Fruit fly (Drosophila melanogaster): ENCODE data around the gene CG7606.

Gene CG7606

DNA sequence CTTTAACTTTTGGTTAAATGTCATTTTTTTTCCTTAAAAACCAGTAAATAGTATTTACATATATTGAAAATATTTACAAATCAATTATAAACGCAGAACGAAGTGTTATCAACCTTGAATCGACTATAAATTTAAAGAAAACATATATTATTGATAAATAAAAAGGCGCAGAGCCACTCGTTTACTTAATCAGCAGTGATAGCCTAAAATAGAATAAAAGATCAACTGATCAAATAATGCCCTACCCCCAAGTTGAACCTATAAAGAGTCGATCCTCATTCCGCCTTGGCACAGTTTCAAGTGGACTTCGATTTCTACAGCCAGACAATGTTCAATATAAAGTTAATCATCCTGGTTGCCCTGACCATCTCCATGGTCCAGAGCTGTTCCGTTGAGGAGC lies at the start of gene CG7606:
Gene CG7606 (plus strand): TSS at position 301 of the 400 bp plus-strand sequence.
- no peak for TF ChIP-seq CG6276 (GFP tag; optimal IDR thresholded peaks at IDR 0.05)
- TF ChIP-seq Ets21C (GFP tag; optimal IDR thresholded peaks at IDR 0.05), result no peak
- TF ChIP-seq CG1621 (tag; optimal IDR thresholded peaks at IDR 0.05), result no peak
- TF ChIP-seq Hr4 (GFP tag; optimal IDR thresholded peaks at IDR 0.05), result no peak
- no peak for TF ChIP-seq Eip78C (GFP tag)

- TF ChIP-seq CG10669 (GFP tag; optimal IDR thresholded peaks at IDR 0.05), result no peak
- TF ChIP-seq CG10631 (GFP tag; optimal IDR thresholded peaks at IDR 0.05), result no peak
- TF ChIP-seq Sox102F (GFP tag; optimal IDR thresholded peaks at IDR 0.05), result no peak
- no peak for TF ChIP-seq Eip75B (GFP tag; optimal IDR thresholded peaks at IDR 0.05)
- no peak for TF ChIP-seq topi (GFP tag; optimal IDR thresholded peaks at IDR 0.05)
- no peak for TF ChIP-seq Sox15 (GFP tag; optimal IDR thresholded peaks at IDR 0.05)
- no peak for TF ChIP-seq Hr4 (GFP tag; optimal IDR thresholded peaks at IDR 0.05)
- TF ChIP-seq cyc (GFP tag; optimal IDR thresholded peaks at IDR 0.05), result no peak
- TF ChIP-seq CG32006 (GFP tag; optimal IDR thresholded peaks at IDR 0.05), result no peak
- TF ChIP-seq CG6792 (GFP tag; optimal IDR thresholded peaks at IDR 0.05), result no peak
- TF ChIP-seq Smox (GFP tag; optimal IDR thresholded peaks at IDR 0.05), result no peak
- TF ChIP-seq fkh (GFP tag; optimal IDR thresholded peaks at IDR 0.05), result no peak
- TF ChIP-seq CG8632 (GFP tag; optimal IDR thresholded peaks at IDR 0.05), result no peak
- TF ChIP-seq eg (GFP tag; IDR thresholded peaks at IDR 0.05), result no peak
- no peak for TF ChIP-seq Ets96B (tag; optimal IDR thresholded peaks at IDR 0.05)
- no peak for TF ChIP-seq lz (GFP tag; optimal IDR thresholded peaks at IDR 0.05)
- no peak for TF ChIP-seq ss (GFP tag; optimal IDR thresholded peaks at IDR 0.05)
- TF ChIP-seq net (GFP tag; optimal IDR thresholded peaks at IDR 0.05), result no peak
- no peak for TF ChIP-seq Blimp-1 (GFP tag; optimal IDR thresholded peaks at IDR 0.05)
- TF ChIP-seq svp (GFP tag), result no peak
Observed at dm6 chr3R:17549985-17550384, 46.4 kb upstream of the CG7606 start.

DNA sequence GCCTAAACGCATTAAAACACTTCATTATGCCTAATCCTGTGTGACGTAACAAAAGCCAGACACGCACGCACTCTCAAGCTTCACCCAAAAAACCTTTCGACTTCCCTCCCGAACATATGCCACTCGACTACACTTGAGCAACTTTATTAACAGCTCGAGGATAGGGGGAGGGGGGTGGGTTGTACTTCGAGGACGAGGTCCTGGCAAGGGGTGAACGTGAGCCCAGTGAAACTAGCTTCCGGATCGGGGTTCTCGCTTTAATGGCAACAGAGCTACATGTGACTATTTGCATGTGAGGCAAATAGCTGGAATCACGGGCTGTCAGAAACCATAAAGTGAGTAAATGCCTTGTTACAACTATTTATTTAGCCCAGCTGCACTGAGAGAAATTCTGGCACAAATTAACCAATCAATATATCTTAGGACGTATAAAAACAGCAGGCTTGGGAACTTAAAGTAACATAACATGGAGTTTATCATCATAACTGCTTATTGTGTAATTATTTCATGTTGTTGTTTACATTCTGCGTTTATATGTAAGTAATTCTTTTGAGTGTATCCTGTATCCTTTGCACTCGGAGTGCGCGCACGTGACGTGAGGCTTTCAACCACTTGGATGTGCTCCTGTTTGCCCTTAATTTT lies 45.4 kb upstream of the CG7606 start:
- peak; percentile 5 for TF ChIP-seq Sox102F (GFP tag; optimal IDR thresholded peaks at IDR 0.05)
- no peak for TF ChIP-seq Eip78C (GFP tag)
- peak; percentile 0 for TF ChIP-seq CG31627 (GFP tag; optimal IDR thresholded peaks at IDR 0.05)
- no peak for TF ChIP-seq CG8632 (GFP tag; optimal IDR thresholded peaks at IDR 0.05)

dm6 chr3R:17557487-17557886 lies 38.8 kb upstream of the CG7606 start:
- TF ChIP-seq CG7368 (GFP tag; optimal IDR thresholded peaks at IDR 0.05) (no peak), Blimp-1 (GFP tag; optimal IDR thresholded peaks at IDR 0.05) (peak; percentile 48), CG8119 (GFP tag; IDR thresholded peaks at IDR 0.05) (no peak), CG8632 (GFP tag; optimal IDR thresholded peaks at IDR 0.05) (no peak), Eip93F (GFP tag; optimal IDR thresholded peaks at IDR 0.05) (no peak), eg (GFP tag; IDR thresholded peaks at IDR 0.05) (0 out of 3 replicates have a peak, but pooled peaks have one; percentile 10)

DNA sequence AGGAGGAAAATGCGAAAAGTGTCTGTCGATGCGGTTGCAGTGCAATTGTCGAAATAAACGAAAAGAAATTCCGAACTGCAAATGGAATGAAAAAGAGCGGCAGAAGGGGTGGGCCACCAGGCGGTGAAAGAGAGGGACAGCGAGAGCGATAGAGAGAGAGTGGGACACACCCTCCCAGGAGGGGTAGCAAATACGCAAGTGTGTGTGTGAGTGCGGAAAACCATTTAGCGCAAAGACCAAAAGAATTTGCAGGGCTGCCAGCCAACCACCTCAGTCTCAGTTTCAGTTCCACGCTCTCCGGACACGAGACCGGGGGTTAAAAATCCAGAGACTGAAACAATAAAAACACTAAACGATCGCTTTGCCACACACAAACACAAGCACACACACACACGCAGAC lies 37.7 kb upstream of the CG7606 start, which contains the start of gene Hmx:
Gene Hmx (plus strand): TSS at position 301 of the 400 bp plus-strand sequence.
- TF ChIP-seq Met (GFP tag; optimal IDR thresholded peaks at IDR 0.05) (no peak), acj6 (GFP tag; optimal IDR thresholded peaks at IDR 0.05) (no peak), lz (GFP tag; optimal IDR thresholded peaks at IDR 0.05) (no peak), CG6163 (GFP tag; IDR thresholded peaks at IDR 0.05) (no peak)

- TF ChIP-seq pdm3 (GFP tag; optimal IDR thresholded peaks at IDR 0.05) (no peak), Ets96B (tag; optimal IDR thresholded peaks at IDR 0.05) (no peak), Hr4 (GFP tag; optimal IDR thresholded peaks at IDR 0.05) (no peak), svp (GFP tag) (peak; percentile 52), dsx (GFP tag; optimal IDR thresholded peaks at IDR 0.05; ENCODE audit: poor library complexity, severe bottlenecking) (no peak), Ets21C (GFP tag; optimal IDR thresholded peaks at IDR 0.05) (no peak), CG32006 (GFP tag; optimal IDR thresholded peaks at IDR 0.05) (no peak), CG6808 (GFP tag; optimal IDR thresholded peaks at IDR 0.05) (no peak), Hr38 (GFP tag; optimal IDR thresholded peaks at IDR 0.05) (no peak), salr (GFP tag; optimal IDR thresholded peaks at IDR 0.05) (no peak), CG16779 (tag; optimal IDR thresholded peaks at IDR 0.05) (no peak), dac (GFP tag; optimal IDR thresholded peaks at IDR 0.05) (no peak), lz (GFP tag; optimal IDR thresholded peaks at IDR 0.05) (no peak), CG6276 (GFP tag; optimal IDR thresholded peaks at IDR 0.05) (no peak), CG31627 (GFP tag; optimal IDR thresholded peaks at IDR 0.05) (no peak), Gug (GFP tag; IDR thresholded peaks at IDR 0.05) (no peak), eg (GFP tag; IDR thresholded peaks at IDR 0.05) (no peak), CG6792 (GFP tag; optimal IDR thresholded peaks at IDR 0.05) (no peak), CG15336 (GFP tag; IDR thresholded peaks at IDR 0.05) (no peak), CG3919 (GFP tag; optimal IDR thresholded peaks at IDR 0.05) (peak; percentile 20), Sox15 (GFP tag; optimal IDR thresholded peaks at IDR 0.05) (no peak)
Observed at dm6 chr3R:17561175-17561574, 35.2 kb upstream of the CG7606 start.
